Worm (Caenorhabditis elegans) whole organism, L1 larva: ENCODE data around the gene F59B1.4.

ENCODE experiments used
- ceh-8 ChIP-seq: fragments of 200-800 bp; sonication (Bioruptor generic); optimal IDR thresholded peaks from 2 replicates; lab custom pipeline; 2018; ENCODE audit warnings: mild to moderate bottlenecking, missing genetic modification characterization, moderate library complexity, missing compliant biosample characterization
- ceh-82 ChIP-seq, 3 experiments: fragments of 150-350 bp in 1 of 3; sonication (generic microtip) in 2 of 3; optimal IDR thresholded peaks; 2 replicates each; lab custom pipeline; 2014 to 2017; ENCODE audit warnings: missing biosample characterization in 3 of 3, missing genetic modification characterization in 3 of 3
- efl-1 ChIP-seq, 4 experiments: fragments of 150-350 bp; optimal IDR thresholded peaks in 3 of 4; peaks in 1 of 4; 1 replicate in 1 of 4; 2 replicates in 3 of 4; lab custom pipeline; 2014; ENCODE audit warnings: missing biosample characterization in 2 of 4, missing genetic modification characterization in 2 of 4, missing genetic modification reagents in 2 of 4
- egl-27 ChIP-seq, 2 experiments: fragments of 150-350 bp in 1 of 2; sonication (generic microtip); optimal IDR thresholded peaks; 3 replicates each; lab custom pipeline; 2017 to 2018; ENCODE audit warnings: missing biosample characterization in 2 of 2, missing genetic modification characterization in 2 of 2, missing genetic modification reagents in 2 of 2
- lin-13 ChIP-seq: fragments of 150-350 bp; optimal IDR thresholded peaks from 2 replicates; lab custom pipeline; 2014; ENCODE audit warnings: missing biosample characterization, missing genetic modification reagents, missing genetic modification characterization
- nhr-28 ChIP-seq: fragments of 150-350 bp; optimal IDR thresholded peaks from 2 replicates; lab custom pipeline; 2014; ENCODE audit warnings: missing biosample characterization, missing genetic modification characterization
- sptf-1 ChIP-seq: fragments of 150-350 bp; optimal IDR thresholded peaks from 2 replicates; lab custom pipeline; 2014; ENCODE audit warnings: missing biosample characterization, missing genetic modification characterization
- ztf-11 ChIP-seq, 2 experiments: sonication (generic microtip); optimal IDR thresholded peaks; 2 replicates each; lab custom pipeline; 2016 to 2017; ENCODE audit warnings: missing genetic modification characterization in 2 of 2, missing biosample characterization in 1 of 2, missing compliant biosample characterization in 1 of 2

DNA sequence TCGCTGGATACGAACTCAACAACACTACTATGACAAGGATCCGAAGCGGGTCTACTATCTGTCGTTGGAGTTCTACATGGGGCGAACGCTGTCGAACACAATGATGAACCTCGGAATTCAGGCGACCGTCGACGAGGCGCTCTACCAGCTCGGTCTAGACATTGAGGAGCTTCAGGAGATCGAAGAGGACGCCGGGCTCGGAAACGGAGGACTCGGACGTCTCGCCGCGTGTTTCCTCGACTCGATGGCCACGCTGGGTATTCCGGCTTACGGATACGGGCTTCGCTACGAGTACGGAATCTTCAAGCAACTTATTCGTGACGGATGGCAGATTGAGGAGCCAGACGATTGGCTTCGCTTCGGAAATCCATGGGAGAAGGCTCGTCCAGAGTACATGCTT, 45.2 kb downstream of the F59B1.4 start:
- TF ChIP-seq ceh-8 (no peak), egl-27 (tag; optimal IDR thresholded peaks at IDR 0.05; lab: Kevin White, UChicago) (no peak), sptf-1 (tag; lab: Kevin White, UChicago) (no peak), efl-1 (optimal IDR thresholded peaks at IDR 0.05; lab: Kevin White, UChicago) (no peak), efl-1 (GFP tag; optimal IDR thresholded peaks at IDR 0.05 in 1 of 2; lab: Kevin White, UChicago) (no peak), nhr-28 (tag; lab: Kevin White, UChicago) (no peak), ceh-82 (tag; optimal IDR thresholded peaks at IDR 0.05; lab: Kevin White, UChicago) (no peak), ztf-11 (tag; optimal IDR thresholded peaks at IDR 0.05; lab: Kevin White, UChicago) (no peak), lin-13 (no peak)
